Fruit fly (Drosophila melanogaster): ENCODE results near the gene rdgB.

The rdgB gene

DNA sequence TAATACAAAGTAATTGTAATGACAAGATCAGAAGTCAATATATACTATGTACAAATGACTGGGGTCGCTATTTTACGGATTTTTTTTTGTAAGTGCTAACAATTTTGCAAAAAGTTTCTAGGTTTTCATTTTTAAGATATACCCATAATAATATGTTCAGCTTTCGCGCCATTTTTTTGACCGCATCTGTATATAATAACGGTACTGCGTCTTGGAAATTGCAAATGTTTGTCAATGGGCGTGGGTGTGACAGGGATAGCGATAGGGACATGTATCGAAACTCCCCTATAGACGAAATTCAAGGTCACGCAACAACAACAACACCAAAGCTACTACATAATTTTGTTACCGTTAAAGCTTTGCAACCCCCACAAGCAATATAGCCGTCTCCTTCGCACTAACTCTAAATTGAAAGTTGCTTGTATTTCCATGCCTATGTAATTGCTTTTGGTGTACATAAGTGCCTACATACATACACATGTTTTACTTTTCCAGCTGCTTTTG is 10.0 kb upstream of the rdgB start (continued):
- TF ChIP-seq HmgD (GFP tag; optimal IDR thresholded peaks at IDR 0.05) = no peak
- TF ChIP-seq abd-A (tag; optimal IDR thresholded peaks at IDR 0.05) = peak; percentile 71
- TF ChIP-seq Pdp1 (GFP tag; optimal IDR thresholded peaks at IDR 0.05) = no peak
- TF ChIP-seq CG6654 (GFP tag; optimal IDR thresholded peaks at IDR 0.05) = no peak
- no peak for TF ChIP-seq nerfin-1 (tag; optimal IDR thresholded peaks at IDR 0.05)
- TF ChIP-seq CG9437 (GFP tag; optimal IDR thresholded peaks at IDR 0.05) = no peak
- TF ChIP-seq CG16813 (GFP tag; IDR thresholded peaks at IDR 0.05; ENCODE audit: partially characterized antibody) = no peak
- TF ChIP-seq chn (GFP tag; optimal IDR thresholded peaks at IDR 0.05) = no peak
- TF ChIP-seq amos (GFP tag; IDR thresholded peaks at IDR 0.05; ENCODE audit: partially characterized antibody) = no peak
- no peak for TF ChIP-seq tap (tag; optimal IDR thresholded peaks at IDR 0.05)
- TF ChIP-seq zen2 (GFP tag; IDR thresholded peaks at IDR 0.05; ENCODE audit: partially characterized antibody) = no peak
- no peak for TF ChIP-seq slp2 (GFP tag; optimal IDR thresholded peaks at IDR 0.05)
- TF ChIP-seq CG11093 (GFP tag; IDR thresholded peaks at IDR 0.05) = no peak
- no peak for TF ChIP-seq CG9797 (GFP tag; optimal IDR thresholded peaks at IDR 0.05)
- TF ChIP-seq CG14014 (GFP tag; IDR thresholded peaks at IDR 0.05) = 0 out of 2 replicates have a peak, but pooled peaks have one; percentile 25
- TF ChIP-seq onecut (GFP tag; IDR thresholded peaks at IDR 0.05) = no peak
- TF ChIP-seq vnd (GFP tag; IDR thresholded peaks at IDR 0.05; ENCODE audit: partially characterized antibody) = no peak
- no peak for TF ChIP-seq CG12659 (GFP tag; optimal IDR thresholded peaks at IDR 0.05)
- peak; percentile 50 for TF ChIP-seq ftz-f1 (GFP tag; optimal IDR thresholded peaks at IDR 0.05)
- no peak for TF ChIP-seq CG3065 (GFP tag; optimal IDR thresholded peaks at IDR 0.05)
- TF ChIP-seq ttk (GFP tag; IDR thresholded peaks at IDR 0.05) = no peak
- TF ChIP-seq CG15601 (tag; optimal IDR thresholded peaks at IDR 0.05) = no peak
- peak; percentile 90 for TF ChIP-seq CG10321 (GFP tag; IDR thresholded peaks at IDR 0.05)
- TF ChIP-seq CG12744 (GFP tag; optimal IDR thresholded peaks at IDR 0.05) = no peak
- peak; percentile 15 for TF ChIP-seq lab (GFP tag; optimal IDR thresholded peaks at IDR 0.05)
- no peak for TF ChIP-seq GATAe (GFP tag; conservative IDR thresholded peaks at IDR 0.05)
- TF ChIP-seq CG12236 (GFP tag; optimal IDR thresholded peaks at IDR 0.05) = no peak
- TF ChIP-seq trh (GFP tag; optimal IDR thresholded peaks at IDR 0.05) = no peak
- TF ChIP-seq Hr51 (GFP tag; optimal IDR thresholded peaks at IDR 0.05) = peak in 1 of 2 experiments; percentile 0
- no peak for TF ChIP-seq ci (GFP tag; IDR thresholded peaks at IDR 0.05)
- TF ChIP-seq disco-r (GFP tag; optimal IDR thresholded peaks at IDR 0.05) = no peak
- TF ChIP-seq fd102C (GFP tag; optimal IDR thresholded peaks at IDR 0.05) = no peak
- TF ChIP-seq CG9876 (GFP tag; optimal IDR thresholded peaks at IDR 0.05) = no peak
- no peak for TF ChIP-seq Dip3 (GFP tag; optimal IDR thresholded peaks at IDR 0.05)
- no peak for TF ChIP-seq NFAT (GFP tag; IDR thresholded peaks at IDR 0.05)
- no peak for TF ChIP-seq Xrp1 (GFP tag; IDR thresholded peaks at IDR 0.05)
- no peak for TF ChIP-seq Rfx (GFP tag; IDR thresholded peaks at IDR 0.05)
- no peak for TF ChIP-seq kni (GFP tag; optimal IDR thresholded peaks at IDR 0.05)
- no peak for TF ChIP-seq Doc3 (GFP tag; IDR thresholded peaks at IDR 0.05; ENCODE audit: partially characterized antibody)
- peak; percentile 50 for TF ChIP-seq Med (GFP tag)
- TF ChIP-seq CG4820 (GFP tag; optimal IDR thresholded peaks at IDR 0.05) = no peak
- TF ChIP-seq Chrac-16 (GFP tag; optimal IDR thresholded peaks at IDR 0.05) = no peak
- TF ChIP-seq Elba2 (GFP tag; optimal IDR thresholded peaks at IDR 0.05) = no peak
- peak; percentile 55; the same call in 1 of the 2 replicates for TF ChIP-seq CG11696 (GFP tag; IDR thresholded peaks at IDR 0.05)
- TF ChIP-seq tio (GFP tag; optimal IDR thresholded peaks at IDR 0.05) = no peak
- no peak for TF ChIP-seq sob (GFP tag; IDR thresholded peaks at IDR 0.05)
- no peak for TF ChIP-seq bab2 (GFP tag; optimal IDR thresholded peaks at IDR 0.05)
- no peak for TF ChIP-seq yki (optimal IDR thresholded peaks at IDR 0.05)
- TF ChIP-seq CG1792 (GFP tag; optimal IDR thresholded peaks at IDR 0.05) = no peak
- TF ChIP-seq chm (GFP tag; IDR thresholded peaks at IDR 0.05) = no peak
- no peak for TF ChIP-seq CG8359 (GFP tag; optimal IDR thresholded peaks at IDR 0.05; ENCODE audit: borderline replicate concordance)
